Worm (Caenorhabditis elegans): ENCODE results near the gene Y73B6BL.22.
A peak's percentile ranks its signal among the peaks of the same experiment; 100 is the strongest.

Y73B6BL.22 gene

ce11 chrIV:6419031-6419582, 2.7 kb upstream of the Y73B6BL.22 start, which contains the start of the genes Y73B6BL.23 and htp-2:
TSS of gene Y73B6BL.23 (minus strand) at chrIV:6419081.
TSS of gene htp-2 (plus strand) at chrIV:6419522.
- TF ChIP-seq dao-5 (tag; optimal IDR thresholded peaks at IDR 0.05) (no peak), him-1 (tag; optimal IDR thresholded peaks at IDR 0.05) (no peak), W03F9.2 (tag; optimal IDR thresholded peaks at IDR 0.05) (no peak)

- TF ChIP-seq him-1 (tag; optimal IDR thresholded peaks at IDR 0.05) = no peak
- no peak for TF ChIP-seq W03F9.2 (tag; optimal IDR thresholded peaks at IDR 0.05)
- no peak for TF ChIP-seq dao-5 (tag; optimal IDR thresholded peaks at IDR 0.05)
These were observed 1.2 kb upstream of the Y73B6BL.22 start for ce11 chrIV:6417612-6418011.

- TF ChIP-seq dao-5 (tag; optimal IDR thresholded peaks at IDR 0.05) (no peak), W03F9.2 (tag; optimal IDR thresholded peaks at IDR 0.05) (no peak), him-1 (tag; optimal IDR thresholded peaks at IDR 0.05) (no peak)
These were observed 1.3 kb downstream of the Y73B6BL.22 start, which contains the start of gene exos-2 for ce11 chrIV:6415149-6415548. TSS of gene exos-2 (plus strand) at chrIV:6415478.

ce11 chrIV:6413482-6413881, 3.0 kb downstream of the Y73B6BL.22 start, which contains the start of gene nlp-71:
TSS of gene nlp-71 (minus strand) at chrIV:6413582.
- TF ChIP-seq him-1 (tag; optimal IDR thresholded peaks at IDR 0.05) (no peak), W03F9.2 (tag; optimal IDR thresholded peaks at IDR 0.05) (no peak), dao-5 (tag; optimal IDR thresholded peaks at IDR 0.05) (no peak)

- no peak for TF ChIP-seq him-1 (tag; optimal IDR thresholded peaks at IDR 0.05)
- TF ChIP-seq dao-5 (tag; optimal IDR thresholded peaks at IDR 0.05) = no peak
- no peak for TF ChIP-seq W03F9.2 (tag; optimal IDR thresholded peaks at IDR 0.05)
These were observed 11.6 kb downstream of the Y73B6BL.22 start, which contains the start of gene srv-13 for ce11 chrIV:6404871-6405270. TSS of gene srv-13 (plus strand) at chrIV:6405171.

ce11 chrIV:6403399-6403798, 13.1 kb downstream of the Y73B6BL.22 start:
- TF ChIP-seq dao-5 (tag; optimal IDR thresholded peaks at IDR 0.05) (no peak), W03F9.2 (tag; optimal IDR thresholded peaks at IDR 0.05) (no peak), him-1 (tag; optimal IDR thresholded peaks at IDR 0.05) (no peak)

- no peak for TF ChIP-seq W03F9.2 (tag; optimal IDR thresholded peaks at IDR 0.05)
- TF ChIP-seq him-1 (tag; optimal IDR thresholded peaks at IDR 0.05) = no peak
- TF ChIP-seq dao-5 (tag; optimal IDR thresholded peaks at IDR 0.05) = no peak
These were observed 14.0 kb downstream of the Y73B6BL.22 start, which contains the start of gene sfrp-1 for ce11 chrIV:6402386-6402905. TSS of gene sfrp-1 (minus strand) at chrIV:6402436.

ce11 chrIV:6395190-6395589, 21.3 kb downstream of the Y73B6BL.22 start:
- TF ChIP-seq dao-5 (tag; optimal IDR thresholded peaks at IDR 0.05) (no peak), W03F9.2 (tag; optimal IDR thresholded peaks at IDR 0.05) (no peak), him-1 (tag; optimal IDR thresholded peaks at IDR 0.05) (no peak)

ce11 chrIV:6393329-6393728, 23.1 kb downstream of the Y73B6BL.22 start:
- TF ChIP-seq dao-5 (tag; optimal IDR thresholded peaks at IDR 0.05) (no peak), him-1 (tag; optimal IDR thresholded peaks at IDR 0.05) (peak; percentile 57), W03F9.2 (tag; optimal IDR thresholded peaks at IDR 0.05) (no peak)

ce11 chrIV:6391566-6391965, 24.9 kb downstream of the Y73B6BL.22 start:
- no peak for TF ChIP-seq dao-5 (tag; optimal IDR thresholded peaks at IDR 0.05)
- TF ChIP-seq him-1 (tag; optimal IDR thresholded peaks at IDR 0.05) = no peak
- no peak for TF ChIP-seq W03F9.2 (tag; optimal IDR thresholded peaks at IDR 0.05)

ce11 chrIV:6388550-6388949, 27.9 kb downstream of the Y73B6BL.22 start:
- TF ChIP-seq him-1 (tag; optimal IDR thresholded peaks at IDR 0.05) = no peak
- no peak for TF ChIP-seq W03F9.2 (tag; optimal IDR thresholded peaks at IDR 0.05)
- TF ChIP-seq dao-5 (tag; optimal IDR thresholded peaks at IDR 0.05) = no peak

ce11 chrIV:6385010-6385409, 31.4 kb downstream of the Y73B6BL.22 start:
- TF ChIP-seq W03F9.2 (tag; optimal IDR thresholded peaks at IDR 0.05) (no peak), him-1 (tag; optimal IDR thresholded peaks at IDR 0.05) (no peak), dao-5 (tag; optimal IDR thresholded peaks at IDR 0.05) (no peak)

ce11 chrIV:6383970-6384369, 32.5 kb downstream of the Y73B6BL.22 start, which contains the start of gene shl-1:
TSS of gene shl-1 (minus strand) at chrIV:6384070.
- TF ChIP-seq W03F9.2 (tag; optimal IDR thresholded peaks at IDR 0.05) (no peak), dao-5 (tag; optimal IDR thresholded peaks at IDR 0.05) (no peak), him-1 (tag; optimal IDR thresholded peaks at IDR 0.05) (no peak)

- no peak for TF ChIP-seq W03F9.2 (tag; optimal IDR thresholded peaks at IDR 0.05)
- no peak for TF ChIP-seq him-1 (tag; optimal IDR thresholded peaks at IDR 0.05)
- TF ChIP-seq dao-5 (tag; optimal IDR thresholded peaks at IDR 0.05) = no peak
These were observed 38.1 kb downstream of the Y73B6BL.22 start for ce11 chrIV:6378398-6378797.

Measured in whole organism, L4/young adult.